Fruit fly (Drosophila melanogaster): Measurements from ENCODE around the gene Mdh2.

Mdh2 gene

DNA sequence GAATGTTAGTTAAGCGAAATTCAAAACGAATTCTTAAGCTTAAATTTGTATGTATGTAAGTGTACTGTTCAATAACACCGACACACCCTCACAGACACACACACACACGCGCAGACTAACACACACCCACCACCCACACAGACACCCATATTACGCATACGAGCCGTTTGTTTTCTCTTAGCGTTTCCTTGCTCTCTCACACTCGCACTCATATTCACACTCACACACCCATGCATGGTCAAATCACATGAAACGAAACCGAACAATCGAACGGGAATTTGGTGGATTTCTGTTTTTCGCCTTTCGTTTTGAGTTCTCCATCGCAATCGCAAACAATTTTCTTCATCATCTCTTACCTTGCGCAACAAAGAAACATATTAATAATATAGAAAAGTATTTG is 23.1 kb downstream of the Mdh2 start:
- no peak for TF ChIP-seq noc (tag; optimal IDR thresholded peaks at IDR 0.05)

DNA sequence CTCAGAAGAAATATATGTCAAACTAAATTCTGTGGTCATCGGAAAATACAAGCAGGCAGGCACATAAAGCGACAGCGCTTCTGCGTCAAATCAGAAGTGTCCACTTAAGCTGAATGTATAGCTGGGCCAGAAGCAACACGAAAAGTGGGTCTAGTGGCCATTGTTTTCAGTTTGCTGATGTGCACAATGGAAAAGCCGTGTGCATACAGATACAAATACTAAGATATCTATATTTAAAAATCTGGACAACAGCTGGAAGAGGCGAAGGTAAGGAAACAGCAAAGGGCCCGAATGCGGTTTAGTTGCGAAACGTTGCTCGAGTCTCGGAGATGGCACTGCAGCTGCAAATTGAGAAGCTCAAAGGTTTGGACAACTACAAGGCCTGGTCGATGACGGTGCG is 24.6 kb downstream of the Mdh2 start, which contains the start of gene CG18598:
Gene CG18598 (plus strand): TSS at position 301 of the 400 bp plus-strand sequence.
- no peak for TF ChIP-seq noc (tag; optimal IDR thresholded peaks at IDR 0.05)

DNA sequence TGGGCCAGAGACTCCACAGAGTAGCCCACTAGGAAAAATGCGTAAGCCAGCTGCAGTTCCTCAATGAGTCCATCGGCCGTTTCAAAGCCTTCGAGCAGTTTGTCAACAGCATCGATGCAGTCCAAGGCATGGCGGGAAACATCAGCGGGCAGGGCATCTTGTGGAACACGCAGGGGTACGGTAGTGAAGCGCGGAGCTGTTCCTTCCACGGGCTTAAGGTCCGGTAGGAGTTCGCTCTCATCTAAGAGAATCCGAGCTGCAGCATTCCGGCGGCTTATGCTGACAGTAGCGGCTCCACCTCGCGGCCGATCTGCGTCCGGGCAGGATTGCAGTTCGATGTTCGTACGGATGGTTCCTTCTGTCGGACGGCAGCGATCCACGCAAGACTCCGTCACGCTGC is 25.7 kb downstream of the Mdh2 start:
- TF ChIP-seq noc (tag; optimal IDR thresholded peaks at IDR 0.05): no peak

DNA sequence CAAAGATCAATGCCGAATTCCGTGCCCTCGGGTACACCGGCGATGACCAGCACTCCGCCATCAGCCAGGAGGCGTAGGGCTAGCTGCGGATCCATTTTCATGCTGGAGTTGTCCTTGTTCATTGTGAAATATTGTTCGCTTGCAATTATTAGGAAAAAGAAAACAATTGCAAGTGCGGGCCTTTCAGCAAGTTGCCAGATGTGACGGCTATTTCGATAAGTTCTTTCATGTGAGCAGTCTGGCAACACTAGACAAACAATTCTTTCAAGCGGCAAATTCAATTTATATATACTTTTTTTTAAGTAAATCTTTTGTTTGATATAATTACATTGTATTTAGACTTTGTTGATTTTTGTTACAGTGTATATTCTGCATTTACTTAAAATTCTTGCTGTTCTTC is 26.4 kb downstream of the Mdh2 start, which contains the start of gene CG12320:
Gene CG12320 (minus strand): TSS at position 157 of the 400 bp plus-strand sequence.
- no peak for TF ChIP-seq noc (tag; optimal IDR thresholded peaks at IDR 0.05)

DNA sequence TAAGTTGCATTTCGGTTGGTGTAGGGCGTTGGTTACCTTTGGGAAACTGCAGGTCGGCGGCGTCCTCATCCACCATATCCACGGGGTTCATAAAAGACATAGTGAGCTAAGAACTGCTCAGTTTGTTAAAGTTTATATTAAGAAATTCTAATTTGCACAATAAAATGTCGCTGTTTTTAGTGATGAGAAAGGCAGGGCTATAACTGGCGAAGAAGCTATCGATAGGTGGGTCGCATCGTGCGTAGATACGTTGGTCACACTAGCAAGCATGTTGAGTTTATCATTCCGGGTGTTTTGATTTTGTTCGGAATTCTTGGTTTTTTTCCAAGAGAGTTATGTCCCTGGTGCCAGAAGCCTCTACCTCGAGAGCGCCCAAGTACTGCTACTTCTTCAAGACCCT is 29.1 kb downstream of the Mdh2 start, which contains the start of the genes Ada2a, Polr2D, Tgs1 and moi:
Gene Ada2a (minus strand): TSS at position 207 of the 400 bp plus-strand sequence.
Gene Polr2D (minus strand): TSS at position 207 of the 400 bp plus-strand sequence.
Gene Tgs1 (plus strand): TSS at position 250 of the 400 bp plus-strand sequence.
Gene moi (plus strand): TSS at position 250 of the 400 bp plus-strand sequence.
- TF ChIP-seq noc (tag; optimal IDR thresholded peaks at IDR 0.05): no peak

DNA sequence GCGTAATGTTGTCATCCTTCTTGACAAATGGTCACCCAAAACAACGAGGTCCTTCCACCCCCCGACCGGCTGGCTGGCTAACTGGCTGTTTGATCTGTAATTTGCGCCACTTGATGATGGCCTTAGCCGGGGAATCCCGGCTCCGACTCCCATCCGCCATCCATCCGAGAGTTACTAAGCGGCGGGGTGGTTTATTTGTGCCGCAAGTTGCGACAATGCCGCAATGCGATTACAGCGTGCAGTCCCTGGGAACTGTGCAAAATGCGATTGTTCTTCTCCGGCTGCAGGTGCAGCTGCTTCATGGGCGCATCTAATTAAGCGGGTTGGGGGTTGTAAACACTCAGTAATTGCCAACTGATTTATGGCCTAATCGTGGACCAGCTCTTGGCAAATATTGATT is 33.8 kb downstream of the Mdh2 start:
- TF ChIP-seq noc (tag; optimal IDR thresholded peaks at IDR 0.05): no peak

DNA sequence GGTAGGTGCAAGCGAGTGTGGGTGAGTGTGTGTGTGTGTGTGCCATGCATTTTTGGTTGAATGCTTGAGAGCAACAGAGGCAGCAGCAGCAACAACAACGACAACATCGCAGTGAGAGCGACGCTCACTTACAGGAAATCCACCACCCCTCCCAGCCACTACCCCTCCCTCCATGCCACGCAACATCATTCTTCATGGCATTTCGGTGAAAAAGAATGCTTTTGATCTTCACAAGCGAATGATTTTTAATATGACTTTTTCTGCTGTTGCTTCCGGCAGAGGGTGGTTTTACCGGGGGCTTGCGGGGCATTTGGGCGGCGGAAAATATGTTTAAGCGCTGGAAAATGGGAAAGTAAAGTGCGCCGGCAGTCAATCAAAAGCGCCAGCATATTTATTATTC is 35.4 kb downstream of the Mdh2 start:
- TF ChIP-seq noc (tag; optimal IDR thresholded peaks at IDR 0.05): no peak

DNA sequence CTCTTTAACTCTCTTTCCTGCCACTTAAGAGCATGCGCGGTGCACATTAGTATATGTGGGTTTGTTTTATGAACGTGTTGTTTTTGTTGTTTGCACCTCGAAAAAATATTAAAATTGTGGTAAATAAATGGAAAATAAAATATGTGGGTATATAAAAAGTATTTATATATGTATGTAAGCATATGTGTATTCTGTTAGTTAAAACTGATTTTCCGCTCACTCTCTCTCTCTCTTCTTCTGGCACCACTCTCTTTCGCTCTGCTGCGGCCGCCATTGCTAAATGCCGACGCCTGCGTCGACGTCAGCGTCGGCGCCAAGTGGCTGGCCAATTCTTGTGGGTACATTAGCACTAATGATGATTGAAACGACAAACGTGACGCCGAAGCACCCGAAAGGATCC is 39.1 kb downstream of the Mdh2 start:
- TF ChIP-seq noc (tag; optimal IDR thresholded peaks at IDR 0.05): no peak

DNA sequence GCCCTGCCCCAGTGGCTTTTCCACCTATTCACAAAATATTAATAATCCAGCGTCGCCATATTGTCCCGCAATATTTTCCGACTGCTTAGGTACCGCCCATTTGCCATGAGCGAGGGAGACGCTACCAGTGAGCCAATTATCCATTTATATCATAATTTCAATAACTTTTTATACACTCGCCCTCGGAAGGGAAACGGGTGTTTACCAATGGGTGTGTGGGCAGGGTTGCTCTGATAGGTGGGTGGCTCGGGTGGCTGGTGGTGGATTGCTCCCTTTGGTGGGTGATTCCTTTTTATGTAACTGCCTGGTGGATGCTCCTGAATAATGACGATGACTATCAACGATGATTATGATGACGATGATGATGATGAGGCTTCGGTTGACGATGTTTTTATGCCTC is 40.5 kb downstream of the Mdh2 start:
- TF ChIP-seq noc (tag; optimal IDR thresholded peaks at IDR 0.05): no peak

DNA sequence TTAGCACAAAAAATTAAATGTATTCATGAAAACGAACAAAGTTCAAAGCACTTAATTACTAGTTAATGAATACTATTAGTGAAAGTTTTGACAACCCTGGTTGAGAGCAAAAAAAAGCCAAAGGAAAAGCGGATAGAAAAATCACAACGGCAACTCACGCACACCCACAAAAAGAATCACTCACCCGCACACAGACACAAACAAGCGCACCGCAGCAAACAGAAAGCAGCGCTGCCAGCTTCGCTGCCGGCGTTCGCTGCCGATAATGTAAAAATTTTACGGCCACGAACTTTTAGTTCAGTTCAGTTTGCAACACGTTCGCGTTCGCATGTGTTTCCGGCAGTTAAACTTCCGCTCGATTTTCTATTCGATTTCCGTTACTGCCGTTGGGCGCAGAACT is 41.3 kb downstream of the Mdh2 start, which contains the start of gene CG18599:
Gene CG18599 (plus strand): TSS at position 301 of the 400 bp plus-strand sequence.
- no peak for TF ChIP-seq noc (tag; optimal IDR thresholded peaks at IDR 0.05)

DNA sequence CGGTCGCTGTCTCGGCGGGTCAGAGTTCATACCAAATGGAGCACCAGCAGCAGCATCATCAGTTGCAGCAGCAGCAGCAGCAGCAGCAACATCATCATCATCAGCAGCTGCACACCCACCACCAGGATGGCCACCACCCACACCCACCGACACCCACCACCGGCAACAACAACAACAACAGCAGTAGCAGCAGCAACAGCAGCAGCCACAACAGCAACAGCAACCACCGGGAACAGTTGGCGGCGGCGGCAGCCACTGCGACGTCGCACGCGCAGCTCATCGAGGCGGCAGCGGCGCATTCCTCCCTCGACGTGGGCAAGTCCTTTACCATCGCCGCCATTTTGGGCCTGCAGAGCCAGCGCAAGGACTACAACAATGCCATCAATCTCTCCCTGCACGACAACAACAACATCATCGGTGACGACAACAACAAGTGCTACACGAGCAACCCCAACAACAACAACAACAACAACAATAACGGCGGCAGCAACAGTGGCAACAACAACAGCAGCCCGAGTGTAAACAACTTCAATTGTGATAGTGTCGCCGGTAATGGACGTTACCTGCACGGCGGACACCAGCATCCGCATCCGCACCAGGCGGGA is 43.6 kb downstream of the Mdh2 start:
- TF ChIP-seq noc (tag; optimal IDR thresholded peaks at IDR 0.05): no peak

DNA sequence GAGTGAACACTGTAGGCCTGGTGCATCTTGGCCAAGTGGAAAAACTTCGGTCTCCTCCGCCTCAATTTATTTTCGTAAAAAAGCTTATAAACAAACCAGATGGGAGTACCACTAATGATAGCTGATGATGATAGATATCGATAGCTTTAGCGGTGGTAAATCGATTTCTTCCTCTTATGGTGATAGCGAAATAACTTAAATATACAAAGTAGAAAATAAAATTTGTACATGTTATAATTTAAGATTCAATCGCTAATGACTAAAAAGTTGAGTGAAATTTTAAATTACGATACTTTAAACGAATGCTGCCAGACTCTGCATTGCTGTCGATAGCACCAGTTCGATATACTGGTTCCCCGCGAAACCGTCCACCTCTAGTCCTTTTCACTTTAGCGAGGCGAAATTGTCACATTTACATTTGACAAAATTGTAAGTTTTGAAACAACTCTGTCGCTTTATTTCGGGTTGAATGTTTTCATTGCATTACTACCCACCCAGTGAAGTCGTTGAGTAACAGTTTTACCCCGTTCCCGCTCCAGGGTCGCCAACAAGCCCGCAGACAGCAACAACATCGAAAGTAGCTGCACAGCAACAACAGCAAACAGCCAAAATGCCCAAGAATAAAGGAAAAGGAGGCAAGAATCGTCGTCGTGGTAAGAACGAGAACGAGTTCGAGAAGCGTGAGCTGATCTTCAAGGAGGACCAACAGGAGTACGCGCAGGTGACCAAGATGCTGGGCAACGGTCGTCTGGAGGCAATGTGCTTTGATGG is 48.3 kb downstream of the Mdh2 start, which contains the start of the genes Vps39 and eIF1A:
Gene Vps39 (minus strand): TSS at position 119 of the 771 bp plus-strand sequence.
Gene eIF1A (plus strand): TSS at position 338 of the 771 bp plus-strand sequence.
- no peak for TF ChIP-seq noc (tag; optimal IDR thresholded peaks at IDR 0.05)

DNA sequence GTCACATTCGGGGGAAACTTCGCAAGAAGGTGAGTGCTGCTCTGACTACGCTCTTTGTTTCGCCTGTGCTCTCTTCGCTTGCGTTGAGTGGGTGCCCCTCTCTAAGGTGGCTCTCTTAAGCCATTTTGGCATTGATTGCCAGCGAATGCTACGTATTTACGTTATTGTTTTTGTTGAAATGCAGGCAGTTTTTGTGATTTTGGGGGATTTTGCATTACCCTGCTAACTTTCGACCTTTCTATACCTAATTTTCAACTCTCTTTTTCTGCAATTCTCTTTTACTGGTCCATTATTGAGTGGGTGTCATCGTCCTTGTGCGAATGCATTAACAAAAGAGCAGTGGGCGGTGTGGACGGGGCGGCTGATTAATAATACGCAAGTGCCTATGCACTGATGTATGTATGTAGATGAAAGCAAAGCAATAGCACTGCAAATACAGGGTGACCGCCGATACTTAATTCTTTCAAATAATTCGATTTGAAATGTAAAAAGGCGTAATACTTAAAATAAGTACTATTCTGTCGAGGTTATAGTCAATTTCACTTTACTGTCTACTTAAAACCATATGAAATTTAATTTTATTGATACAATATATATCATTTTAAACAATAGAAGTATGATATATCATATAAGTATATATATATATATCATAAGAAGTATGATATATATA is 49.1 kb downstream of the Mdh2 start:
- no peak for TF ChIP-seq noc (tag; optimal IDR thresholded peaks at IDR 0.05)

DNA sequence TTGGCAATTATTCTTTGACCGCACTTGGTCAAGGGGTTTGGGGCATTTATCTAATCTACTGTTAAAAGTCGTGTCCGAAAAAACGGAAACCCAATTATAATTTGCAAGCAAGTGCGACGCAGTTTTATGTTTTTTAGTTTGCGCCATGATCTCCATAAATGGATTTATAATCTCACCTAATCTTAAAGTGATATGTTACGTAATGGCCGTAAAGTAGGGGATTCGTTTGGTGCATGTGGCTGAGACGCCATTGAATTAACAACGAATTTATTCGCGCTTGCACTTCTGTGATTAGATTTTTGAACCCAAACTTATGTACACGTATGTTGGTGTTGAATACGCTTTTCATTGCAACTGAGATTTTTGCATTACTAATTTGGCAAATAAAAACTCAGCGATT is 50.5 kb downstream of the Mdh2 start:
- no peak for TF ChIP-seq noc (tag; optimal IDR thresholded peaks at IDR 0.05)

DNA sequence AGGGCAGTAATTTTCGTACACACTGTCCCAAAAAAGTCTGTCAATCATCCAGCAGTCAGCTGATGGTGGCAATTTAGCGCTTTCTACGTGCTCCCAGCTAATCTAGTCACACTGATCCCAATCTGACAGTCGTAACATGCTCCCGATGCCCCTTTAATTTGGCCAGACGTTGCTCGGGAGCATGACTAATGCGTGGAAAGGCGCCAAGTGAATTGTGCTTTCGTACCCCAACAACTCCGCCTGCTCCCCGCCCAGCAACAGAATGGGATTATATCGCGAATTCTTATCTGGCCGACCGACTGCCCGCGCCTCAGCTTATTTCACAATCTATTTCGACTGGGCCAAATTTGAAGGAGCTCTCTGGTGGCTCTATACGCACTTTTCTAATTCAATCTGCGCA is 51.2 kb downstream of the Mdh2 start:
- TF ChIP-seq noc (tag; optimal IDR thresholded peaks at IDR 0.05): no peak
